Worm (Caenorhabditis elegans): ENCODE measurements around the gene hpo-25.
A peak's percentile ranks its signal among the peaks of the same experiment; 100 is the strongest.

The hpo-25 gene

DNA sequence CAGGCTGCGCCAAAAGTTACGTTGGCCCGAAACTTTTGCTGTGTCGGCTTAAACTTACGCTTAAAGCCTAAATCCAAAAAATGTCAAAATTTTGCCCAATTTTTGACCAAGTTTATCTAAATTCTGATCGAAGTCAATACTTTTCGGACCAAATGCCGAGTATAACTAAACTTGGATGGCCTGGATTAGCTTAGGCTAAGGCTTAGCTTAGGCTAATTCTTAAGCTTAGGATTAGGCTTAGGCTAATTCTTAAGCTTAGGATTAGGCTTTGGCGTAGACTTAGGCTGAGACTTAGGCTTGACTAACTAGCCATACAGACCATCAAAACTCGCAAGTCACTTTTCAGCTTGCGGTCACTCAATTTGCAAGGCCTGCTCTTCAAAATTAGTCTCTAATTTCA lies 32.9 kb upstream of the hpo-25 start:
- TF ChIP-seq unc-62 (GFP tag; optimal IDR thresholded peaks at IDR 0.05) = no peak
- TF ChIP-seq ama-1 (optimal IDR thresholded peaks at IDR 0.05) = no peak
- no peak for TF ChIP-seq aly-2 (tag; optimal IDR thresholded peaks at IDR 0.05)
- no peak for TF ChIP-seq mml-1 (tag; optimal IDR thresholded peaks at IDR 0.05)
- TF ChIP-seq egl-27 (tag; optimal IDR thresholded peaks at IDR 0.05) = no peak
- TF ChIP-seq nhr-28 (tag; optimal IDR thresholded peaks at IDR 0.05) = no peak
- TF ChIP-seq nfya-1 (tag; optimal IDR thresholded peaks at IDR 0.05; ENCODE audit: insufficient read depth) = no peak
- no peak for TF ChIP-seq jun-1 (tag; optimal IDR thresholded peaks at IDR 0.05)
- no peak for TF ChIP-seq elt-3 (tag; optimal IDR thresholded peaks at IDR 0.05)
- no peak for TF ChIP-seq lin-39 (tag; optimal IDR thresholded peaks at IDR 0.05)
- no peak for TF ChIP-seq ceh-16 (tag; optimal IDR thresholded peaks at IDR 0.05)
- TF ChIP-seq eor-1 (tag; optimal IDR thresholded peaks at IDR 0.05) = no peak
- no peak for TF ChIP-seq lsy-12 (tag; optimal IDR thresholded peaks at IDR 0.05)
- no peak for TF ChIP-seq pqm-1 (tag; optimal IDR thresholded peaks at IDR 0.05)

- peak; percentile 42 for TF ChIP-seq hmg-11 (tag; optimal IDR thresholded peaks at IDR 0.05)
- no peak for TF ChIP-seq elt-1 (tag; optimal IDR thresholded peaks at IDR 0.05)
- no peak for TF ChIP-seq nhr-237 (tag; optimal IDR thresholded peaks at IDR 0.05)
- TF ChIP-seq ceh-16 (tag; optimal IDR thresholded peaks at IDR 0.05) = peak; percentile 16
- TF ChIP-seq nfya-1 (tag; optimal IDR thresholded peaks at IDR 0.05; ENCODE audit: insufficient read depth) = peak; percentile 14
- TF ChIP-seq unc-62 (GFP tag; optimal IDR thresholded peaks at IDR 0.05) = no peak
- TF ChIP-seq elt-2 (tag; optimal IDR thresholded peaks at IDR 0.05) = peak; percentile 5
- no peak for TF ChIP-seq elt-3 (tag; optimal IDR thresholded peaks at IDR 0.05)
These were observed 28.1 kb upstream of the hpo-25 start for ce11 chrII:2340974-2341373.

DNA sequence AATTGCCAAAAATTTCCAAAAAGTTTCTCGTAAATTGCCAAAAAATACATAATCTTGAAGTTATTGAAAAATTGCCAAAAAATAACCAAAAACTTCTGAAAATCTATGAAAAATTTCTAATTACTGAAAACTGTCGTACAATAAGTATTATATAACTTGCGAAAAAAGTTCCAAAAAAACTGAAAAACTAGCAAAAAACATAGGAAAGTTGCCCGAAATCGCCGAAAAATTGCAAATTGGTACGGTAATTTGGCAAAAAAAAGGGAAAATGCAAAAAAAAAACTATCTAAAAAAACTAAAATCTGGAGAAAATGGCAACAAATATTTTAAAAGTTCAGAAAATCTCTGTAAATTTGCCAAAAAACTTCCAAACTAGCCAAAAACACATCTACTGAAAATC lies 27.5 kb upstream of the hpo-25 start, which contains the start of gene enri-1:
TSS of gene enri-1 (minus strand) at position 101 of the 400 bp plus-strand sequence.
- TF ChIP-seq nhr-11 (tag; optimal IDR thresholded peaks at IDR 0.05) (no peak), ZK546.5 (tag; optimal IDR thresholded peaks at IDR 0.05) (no peak), lsy-12 (tag; optimal IDR thresholded peaks at IDR 0.05) (no peak), skn-1 (tag; optimal IDR thresholded peaks at IDR 0.05) (no peak), snpc-4 (tag; optimal IDR thresholded peaks at IDR 0.05) (no peak), mml-1 (tag; optimal IDR thresholded peaks at IDR 0.05) (no peak), sea-2 (GFP tag; optimal IDR thresholded peaks at IDR 0.05) (no peak), zag-1 (tag; optimal IDR thresholded peaks at IDR 0.05) (no peak), ceh-82 (tag; optimal IDR thresholded peaks at IDR 0.05) (no peak), nhr-12 (tag; optimal IDR thresholded peaks at IDR 0.05) (no peak), nhr-28 (tag; optimal IDR thresholded peaks at IDR 0.05) (no peak), elt-2 (tag; optimal IDR thresholded peaks at IDR 0.05) (no peak), daf-12 (tag; optimal IDR thresholded peaks at IDR 0.05) (no peak), aly-2 (tag; optimal IDR thresholded peaks at IDR 0.05) (no peak), eor-1 (tag; optimal IDR thresholded peaks at IDR 0.05) (no peak), fkh-10 (GFP tag; optimal IDR thresholded peaks at IDR 0.05) (no peak), ceh-28 (tag; optimal IDR thresholded peaks at IDR 0.05) (no peak), nhr-76 (tag; optimal IDR thresholded peaks at IDR 0.05) (no peak), egl-27 (tag; optimal IDR thresholded peaks at IDR 0.05) (no peak)

ce11 chrII:2342004-2342479 lies 27.0 kb upstream of the hpo-25 start, which contains the start of gene F43C11.6:
TSS of gene F43C11.6 (plus strand) at chrII:2342429.
- peak; percentile 9 for TF ChIP-seq nhr-23 (tag; optimal IDR thresholded peaks at IDR 0.05)
- TF ChIP-seq ztf-4 (tag; optimal IDR thresholded peaks at IDR 0.05) = no peak
- TF ChIP-seq elt-2 (tag; optimal IDR thresholded peaks at IDR 0.05) = peak; percentile 21
- no peak for TF ChIP-seq jun-1 (tag; optimal IDR thresholded peaks at IDR 0.05)
- no peak for TF ChIP-seq nhr-25 (tag; optimal IDR thresholded peaks at IDR 0.05)
- no peak for TF ChIP-seq tbx-2 (tag; optimal IDR thresholded peaks at IDR 0.05)
- peak; percentile 51 for TF ChIP-seq nfya-1 (tag; optimal IDR thresholded peaks at IDR 0.05; ENCODE audit: insufficient read depth)
- no peak for TF ChIP-seq ztf-11 (tag; optimal IDR thresholded peaks at IDR 0.05)
- TF ChIP-seq ceh-9 (tag; optimal IDR thresholded peaks at IDR 0.05) = no peak
- TF ChIP-seq unc-39 (tag; optimal IDR thresholded peaks at IDR 0.05) = no peak
- no peak for TF ChIP-seq daf-12 (tag; optimal IDR thresholded peaks at IDR 0.05)
- peak; percentile 37 for TF ChIP-seq lin-39 (tag; optimal IDR thresholded peaks at IDR 0.05)
- TF ChIP-seq snpc-4 (tag; optimal IDR thresholded peaks at IDR 0.05) = no peak
- no peak for TF ChIP-seq nhr-76 (tag; optimal IDR thresholded peaks at IDR 0.05)
- TF ChIP-seq egl-5 (tag; optimal IDR thresholded peaks at IDR 0.05) = peak; percentile 21
- TF ChIP-seq skn-1 (tag; optimal IDR thresholded peaks at IDR 0.05) = no peak
- no peak for TF ChIP-seq lsy-12 (tag; optimal IDR thresholded peaks at IDR 0.05)
- TF ChIP-seq egl-27 (tag; optimal IDR thresholded peaks at IDR 0.05) = no peak
- peak; percentile 59 for TF ChIP-seq pha-4 (tag; optimal IDR thresholded peaks at IDR 0.05)
- no peak for TF ChIP-seq mdl-1 (tag; optimal IDR thresholded peaks at IDR 0.05)
- peak; percentile 63 for TF ChIP-seq lin-15B (tag; optimal IDR thresholded peaks at IDR 0.05)
- no peak for TF ChIP-seq nhr-28 (tag; optimal IDR thresholded peaks at IDR 0.05)
- TF ChIP-seq R02D3.7 (tag; optimal IDR thresholded peaks at IDR 0.05) = peak; percentile 87
- no peak for TF ChIP-seq ceh-28 (tag; optimal IDR thresholded peaks at IDR 0.05)
- TF ChIP-seq nhr-11 (tag; optimal IDR thresholded peaks at IDR 0.05) = no peak
- TF ChIP-seq ZK546.5 (tag; optimal IDR thresholded peaks at IDR 0.05) = no peak
- no peak for TF ChIP-seq mml-1 (tag; optimal IDR thresholded peaks at IDR 0.05)
